Fruit fly (Drosophila melanogaster) whole organism, embryonic: ENCODE results near the gene CG16749.

ENCODE experiments used
- CG17328 ChIP-seq: fragments of 200-800 bp; sonication (Bioruptor generic); IDR thresholded peaks from 2 replicates; pipeline ENCODE4 v1.3.6; 2022; ENCODE audit warnings: missing biosample characterization, missing genetic modification characterization
- ap ChIP-seq: fragments of 200-800 bp; sonication (Bioruptor generic); IDR thresholded peaks from 2 replicates; pipeline ENCODE4 v1.3.6; 2022; ENCODE audit warnings: missing biosample characterization, missing genetic modification characterization
- psq ChIP-seq: fragments of 200-800 bp; sonication (Bioruptor generic); optimal IDR thresholded peaks from 2 replicates; lab custom pipeline; 2017; ENCODE audit warnings: missing biosample characterization, missing genetic modification characterization

- TF ChIP-seq ap (no peak), CG17328 (GFP tag; lab: Robert Waterston, UW) (no peak), psq (GFP tag; lab: Kevin White, UChicago) (no peak)
These were observed 20.0 kb upstream of the CG16749 start for dm6 chr3R:9351415-9352379.
